Fruit fly (Drosophila melanogaster): ENCODE measurements around the gene CG32638.

The CG32638 gene

dm6 chrX:13087333-13087828 is 41.2 kb downstream of the CG32638 start (continued):
- TF ChIP-seq CG13287 (GFP tag; IDR thresholded peaks at IDR 0.05; ENCODE audit: partially characterized antibody) (0 out of 2 replicates have a peak, but pooled peaks have one; percentile 9), psq (GFP tag; optimal IDR thresholded peaks at IDR 0.05) (peak; percentile 68), CG15514 (GFP tag; optimal IDR thresholded peaks at IDR 0.05) (peak; percentile 29), CG4424 (GFP tag; optimal IDR thresholded peaks at IDR 0.05) (no peak), sd (tag; optimal IDR thresholded peaks at IDR 0.05) (peak; percentile 10), CG34376 (GFP tag; optimal IDR thresholded peaks at IDR 0.05) (peak; percentile 63), sob (GFP tag; IDR thresholded peaks at IDR 0.05) (peak; percentile 47; the same call in 1 of the 2 replicates), NfI (GFP tag; optimal IDR thresholded peaks at IDR 0.05) (peak; percentile 11), Fer1 (GFP tag; optimal IDR thresholded peaks at IDR 0.05) (peak; percentile 24), Atf6 (GFP tag; IDR thresholded peaks at IDR 0.05) (0 out of 2 replicates have a peak, but pooled peaks have one; percentile 8), Rx (GFP tag; IDR thresholded peaks at IDR 0.05) (no peak), CG18599 (GFP tag; optimal IDR thresholded peaks at IDR 0.05) (peak; percentile 14), E2f1 (GFP tag; IDR thresholded peaks at IDR 0.05) (no peak), CG17385 (GFP tag; optimal IDR thresholded peaks at IDR 0.05) (peak; percentile 79), cwo (GFP tag; optimal IDR thresholded peaks at IDR 0.05) (peak; percentile 26), lbe (GFP tag; optimal IDR thresholded peaks at IDR 0.05) (peak; percentile 2), Nf-YA (GFP tag; IDR thresholded peaks at IDR 0.05) (0 out of 2 replicates have a peak, but pooled peaks have one; percentile 9), CG18764 (GFP tag; optimal IDR thresholded peaks at IDR 0.05) (no peak), chinmo (GFP tag; IDR thresholded peaks at IDR 0.05; ENCODE audit: partially characterized antibody) (peak; percentile 81; the same call in 2 of the 4 replicates), Aef1 (GFP tag; IDR thresholded peaks at IDR 0.05) (peak; percentile 51; the same call in 2 of the 3 replicates), CG6765 (GFP tag; optimal IDR thresholded peaks at IDR 0.05) (peak; percentile 33), CG10543 (GFP tag; optimal IDR thresholded peaks at IDR 0.05) (peak; percentile 11), br (optimal IDR thresholded peaks at IDR 0.05) (no peak), CG3847 (GFP tag; IDR thresholded peaks at IDR 0.05) (0 out of 2 replicates have a peak, but pooled peaks have one; percentile 19), CG32532 (GFP tag; IDR thresholded peaks at IDR 0.05) (peak; percentile 44; the same call in 1 of the 2 replicates), mirr (GFP tag; optimal IDR thresholded peaks at IDR 0.05) (peak; percentile 84), Med (GFP tag) (peak; percentile 76), Vsx1 (GFP tag; optimal IDR thresholded peaks at IDR 0.05) (peak; percentile 60), Nf-YC (tag; optimal IDR thresholded peaks at IDR 0.05) (peak; percentile 74), B-H2 (GFP tag; optimal IDR thresholded peaks at IDR 0.05) (peak; percentile 36), Elba2 (GFP tag; optimal IDR thresholded peaks at IDR 0.05) (peak; percentile 91), CG13296 (GFP tag; optimal IDR thresholded peaks at IDR 0.05) (peak; percentile 28), CG11398 (GFP tag; optimal IDR thresholded peaks at IDR 0.05) (no peak), CG4360 (GFP tag; IDR thresholded peaks at IDR 0.05) (peak; percentile 67), insv (GFP tag; optimal IDR thresholded peaks at IDR 0.05) (peak in 1 of 2 experiments; percentile 7)
